Worm (Caenorhabditis elegans) whole organism, midembryonic: ENCODE measurements around the gene skpo-2.
A peak's percentile ranks its signal among the peaks of the same experiment; 100 is the strongest.
"Not testable (repeated sequence)": the region's sequence is repeated elsewhere in the genome, so short reads cannot be mapped to it uniquely, and the experiment has no call there.

Experiments
- T22C8.4 ChIP-seq: fragments of 200-800 bp; sonication (Bioruptor generic); IDR thresholded peaks from 2 replicates; pipeline ENCODE4 v1.3.6; 2022; ENCODE audit warnings: missing genetic modification characterization, missing compliant biosample characterization
- cog-1 ChIP-seq: sonication (generic microtip); optimal IDR thresholded peaks from 2 replicates; lab custom pipeline; 2016; ENCODE audit warnings: missing genetic modification characterization, missing compliant biosample characterization
- flt-1 ChIP-seq: fragments of 200-800 bp; sonication (Bioruptor generic); IDR thresholded peaks from 2 replicates; pipeline ENCODE4 v1.3.6; 2022; ENCODE audit warnings: missing genetic modification characterization, missing compliant biosample characterization
- klf-2 ChIP-seq: fragments of 200-800 bp; sonication (Bioruptor generic); conservative IDR thresholded peaks from 2 replicates; pipeline ENCODE4 v1.3.6; 2022; ENCODE audit warnings: missing genetic modification reagents, missing genetic modification characterization, missing compliant biosample characterization
- med-1 ChIP-seq: sonication (generic microtip); optimal IDR thresholded peaks from 2 replicates; lab custom pipeline; 2017; ENCODE audit warnings: missing genetic modification characterization, mild to moderate bottlenecking, missing compliant biosample characterization, antibody characterized with exemption, missing genetic modification reagents; ENCODE audit not compliant: insufficient read depth
- ref-1 ChIP-seq: fragments of 200-800 bp; sonication (Bioruptor generic); conservative IDR thresholded peaks from 2 replicates; pipeline ENCODE4 v1.3.6; 2022; ENCODE audit warnings: missing genetic modification reagents, missing genetic modification characterization, missing compliant biosample characterization
- tab-1 ChIP-seq: fragments of 200-800 bp; sonication (Bioruptor generic); IDR thresholded peaks from 2 replicates; pipeline ENCODE4 v1.3.6; 2022; ENCODE audit warnings: missing genetic modification characterization, missing compliant biosample characterization
- ztf-23 ChIP-seq: fragments of 200-800 bp; sonication (Bioruptor generic); IDR thresholded peaks from 2 replicates; pipeline ENCODE4 v1.3.6; 2022; ENCODE audit warnings: missing genetic modification reagents, missing genetic modification characterization, missing compliant biosample characterization
- ztf-29 ChIP-seq: fragments of 200-800 bp; sonication (Bioruptor generic); IDR thresholded peaks from 2 replicates; pipeline ENCODE4 v1.3.6; 2022; ENCODE audit warnings: missing genetic modification reagents, missing genetic modification characterization, missing compliant biosample characterization

The skpo-2 gene

DNA sequence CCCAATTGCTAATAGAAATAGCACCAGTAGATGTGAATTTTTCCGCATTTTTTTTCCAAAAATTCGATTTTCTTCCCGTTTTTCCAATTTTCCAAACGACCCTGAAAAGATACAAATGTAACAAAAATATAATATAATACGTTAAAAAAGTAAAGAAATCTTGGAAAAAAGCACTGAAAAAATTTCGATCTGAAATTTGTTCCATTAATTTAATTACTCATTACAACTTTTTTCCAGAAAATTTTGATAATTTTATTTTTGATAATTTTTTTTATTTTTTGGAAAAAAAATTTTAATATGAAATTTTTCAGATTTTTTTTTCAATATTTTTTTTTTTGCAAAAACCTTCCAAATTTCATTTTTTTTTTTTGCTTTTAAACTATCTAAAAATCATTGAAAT is at the start of gene skpo-2:
Gene skpo-2 (minus strand): TSS at position 101 of the 400 bp plus-strand sequence.
- no peak for TF ChIP-seq klf-2 (GFP tag; lab: Robert Waterston, UW)

DNA sequence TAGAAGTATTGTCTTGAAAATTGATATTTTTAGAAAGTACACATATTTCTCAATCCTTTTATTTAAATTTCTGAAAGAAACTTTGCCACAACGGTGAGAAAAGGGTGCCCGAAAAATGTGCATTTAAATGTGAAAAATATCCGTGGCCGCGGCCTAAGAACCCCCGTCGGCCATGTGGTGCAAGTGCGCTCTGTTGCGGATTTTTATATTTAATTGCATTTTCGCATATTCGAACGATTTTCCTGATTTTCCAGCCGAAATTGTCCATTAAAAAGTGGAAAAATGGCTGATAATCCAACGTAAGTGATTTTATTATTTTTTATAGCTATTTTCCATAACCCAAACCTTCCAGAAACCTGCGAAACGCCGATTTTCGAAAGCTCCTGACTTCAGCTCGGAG is 45.9 kb upstream of the skpo-2 start, which contains the start of gene smu-2:
Gene smu-2 (plus strand): TSS at position 178 of the 400 bp plus-strand sequence.
- no peak for TF ChIP-seq ref-1
- TF ChIP-seq med-1: no peak
- TF ChIP-seq ztf-29 (GFP tag; lab: Robert Waterston, UW): no peak
- TF ChIP-seq cog-1 (tag; lab: Kevin White, UChicago): peak; percentile 39
- 0 out of 2 replicates have a peak, but pooled peaks have one; percentile 45 for TF ChIP-seq klf-2 (GFP tag; lab: Robert Waterston, UW)
- TF ChIP-seq flt-1: peak; percentile 67; the same call in 1 of the 2 replicates
- peak; percentile 74 for TF ChIP-seq ztf-23

DNA sequence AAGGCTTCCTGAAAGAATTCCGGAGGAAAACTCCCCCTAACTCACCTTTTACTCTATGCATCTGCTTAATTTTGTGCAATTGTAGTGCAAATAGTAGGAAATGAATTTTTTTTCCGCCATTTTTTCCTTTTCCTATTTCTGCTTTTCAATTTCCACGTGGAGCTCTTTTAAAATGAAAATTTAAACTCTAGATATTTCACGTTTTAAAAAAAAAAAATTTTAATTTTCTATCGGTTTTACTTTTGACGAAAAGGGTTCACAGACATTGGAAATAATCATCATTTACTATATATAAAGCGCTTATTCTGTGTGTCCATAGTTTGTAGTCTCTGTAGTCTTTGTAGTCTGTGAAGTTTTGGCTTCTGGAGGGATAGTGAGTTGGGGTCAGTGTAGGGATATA is 45.3 kb upstream of the skpo-2 start, which contains the start of gene Y49F6B.8:
Gene Y49F6B.8 (minus strand): TSS at position 101 of the 400 bp plus-strand sequence.
- TF ChIP-seq ref-1 (no peak), klf-2 (GFP tag; lab: Robert Waterston, UW) (no peak)

DNA sequence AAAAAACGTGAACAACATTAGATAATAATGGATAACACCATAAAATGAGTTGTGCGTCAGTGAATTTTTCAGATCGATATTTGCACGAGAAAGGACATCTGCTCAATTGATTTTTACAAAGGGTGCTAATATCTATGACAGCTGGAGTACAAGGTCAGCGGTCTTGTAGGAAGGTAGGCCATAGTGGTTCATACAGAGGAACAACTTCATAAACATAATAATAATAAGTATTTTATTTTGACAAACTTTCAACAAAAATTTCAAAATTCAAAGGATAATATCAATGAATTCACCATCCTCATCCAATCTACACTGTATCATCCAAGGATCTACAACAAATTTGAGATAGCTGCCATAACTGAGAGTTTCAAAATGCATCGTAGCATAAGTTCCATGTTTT is 40.9 kb upstream of the skpo-2 start, which contains the start of gene fbxb-104:
Gene fbxb-104 (minus strand): TSS at position 101 of the 400 bp plus-strand sequence.
- TF ChIP-seq ztf-23 (no peak), cog-1 (tag; lab: Kevin White, UChicago) (no peak), med-1 (no peak), flt-1 (no peak), ref-1 (no peak), klf-2 (GFP tag; lab: Robert Waterston, UW) (no peak), T22C8.4 (GFP tag; lab: Robert Waterston, UW) (no peak), ztf-29 (GFP tag; lab: Robert Waterston, UW) (no peak), tab-1 (no peak)

DNA sequence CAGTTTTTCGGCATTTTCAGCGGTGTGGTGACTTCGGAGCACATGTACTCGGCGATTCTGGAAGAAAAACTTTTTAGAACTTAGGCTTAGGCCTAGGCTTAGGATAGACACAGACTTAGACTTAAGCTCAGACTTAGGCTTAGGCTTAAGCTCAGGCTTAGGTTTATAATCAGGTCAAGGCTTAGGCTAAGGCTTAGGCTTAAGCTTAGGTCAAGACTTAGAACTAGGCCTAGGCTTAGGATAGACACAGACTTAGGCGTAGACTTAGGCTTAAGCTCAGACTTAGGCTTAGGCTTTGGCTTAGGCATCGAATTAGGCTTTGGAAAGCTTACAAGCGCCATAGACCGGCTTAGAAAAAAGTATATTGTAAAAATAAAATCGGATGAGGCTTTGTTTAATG is 40.2 kb upstream of the skpo-2 start:
- no peak for TF ChIP-seq cog-1 (tag; lab: Kevin White, UChicago)
- no peak for TF ChIP-seq flt-1
- 0 out of 2 replicates have a peak, but pooled peaks have one; percentile 13 for TF ChIP-seq ztf-29 (GFP tag; lab: Robert Waterston, UW)
- no peak for TF ChIP-seq T22C8.4 (GFP tag; lab: Robert Waterston, UW)
- no peak for TF ChIP-seq ztf-23

DNA sequence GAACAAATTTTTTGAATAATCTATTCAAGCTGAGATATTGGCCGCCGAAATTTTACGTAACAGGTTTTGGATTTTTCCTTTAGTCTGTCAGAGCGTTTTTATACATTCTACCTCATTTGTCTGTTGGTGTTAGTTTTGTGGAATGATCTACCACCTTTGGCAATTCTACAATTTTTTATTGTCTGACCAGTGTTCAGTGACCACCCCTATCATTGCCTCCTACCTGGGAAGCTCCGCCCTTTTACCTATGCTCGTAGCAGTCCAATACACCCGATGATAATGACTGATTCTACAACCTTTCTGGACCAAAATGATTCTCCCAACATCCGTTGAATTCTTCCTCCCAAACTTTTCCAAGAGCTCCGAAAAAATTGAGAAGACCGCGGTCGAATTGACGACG is 37.4 kb upstream of the skpo-2 start, which contains the start of gene sdz-32:
Gene sdz-32 (plus strand): TSS at position 301 of the 400 bp plus-strand sequence.
- TF ChIP-seq cog-1 (tag; lab: Kevin White, UChicago) (no peak), med-1 (no peak), klf-2 (GFP tag; lab: Robert Waterston, UW) (no peak), ztf-23 (no peak), T22C8.4 (GFP tag; lab: Robert Waterston, UW) (no peak), flt-1 (no peak), ref-1 (no peak), tab-1 (no peak), ztf-29 (GFP tag; lab: Robert Waterston, UW) (no peak)

DNA sequence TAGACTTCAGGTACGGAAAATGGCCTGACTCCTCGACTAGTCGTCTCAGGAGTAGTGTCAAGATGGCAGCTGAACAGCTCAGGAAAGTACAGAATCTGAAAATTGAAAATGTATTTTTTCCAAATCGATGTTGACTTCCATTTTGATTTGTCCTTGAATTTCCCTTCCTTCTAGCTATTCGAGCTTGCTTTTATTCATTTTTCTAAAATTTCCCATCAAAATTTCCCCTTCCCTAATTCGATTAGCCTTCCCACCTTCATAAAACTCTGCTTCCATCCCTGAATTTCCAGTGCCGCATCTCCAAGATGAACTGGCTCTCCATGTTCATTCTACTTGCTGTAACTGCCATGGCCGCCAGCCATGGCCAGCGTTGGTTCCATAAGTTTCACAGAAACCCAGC is 36.5 kb upstream of the skpo-2 start, which contains the start of gene Y49F6B.6:
Gene Y49F6B.6 (plus strand): TSS at position 301 of the 400 bp plus-strand sequence.
- TF ChIP-seq flt-1 (no peak), tab-1 (no peak), klf-2 (GFP tag; lab: Robert Waterston, UW) (no peak), cog-1 (tag; lab: Kevin White, UChicago) (no peak), ztf-29 (GFP tag; lab: Robert Waterston, UW) (no peak), med-1 (no peak), ref-1 (no peak), T22C8.4 (GFP tag; lab: Robert Waterston, UW) (no peak), ztf-23 (no peak)

DNA sequence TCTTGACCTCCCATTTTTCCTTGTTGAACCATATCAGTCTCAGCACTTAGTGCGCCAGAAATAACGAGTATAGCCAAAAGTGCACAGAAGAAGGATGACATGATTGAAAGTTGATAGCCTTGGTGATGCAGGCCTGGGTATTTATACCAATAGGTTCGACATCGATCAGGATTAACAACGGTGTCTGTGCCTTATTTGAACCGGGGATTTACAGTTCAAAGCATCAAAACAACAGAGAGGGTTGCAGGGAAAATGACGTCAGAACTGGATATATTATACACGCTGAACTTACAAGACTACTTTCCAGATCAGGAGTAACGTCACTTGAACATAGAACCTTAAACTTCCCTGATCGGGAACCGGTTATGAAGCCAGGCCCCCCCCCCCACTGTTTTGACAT is 36.0 kb upstream of the skpo-2 start, which contains the start of gene Y49F6B.12:
Gene Y49F6B.12 (minus strand): TSS at position 101 of the 400 bp plus-strand sequence.
- TF ChIP-seq cog-1 (tag; lab: Kevin White, UChicago) (no peak), med-1 (no peak), T22C8.4 (GFP tag; lab: Robert Waterston, UW) (no peak), klf-2 (GFP tag; lab: Robert Waterston, UW) (no peak)

DNA sequence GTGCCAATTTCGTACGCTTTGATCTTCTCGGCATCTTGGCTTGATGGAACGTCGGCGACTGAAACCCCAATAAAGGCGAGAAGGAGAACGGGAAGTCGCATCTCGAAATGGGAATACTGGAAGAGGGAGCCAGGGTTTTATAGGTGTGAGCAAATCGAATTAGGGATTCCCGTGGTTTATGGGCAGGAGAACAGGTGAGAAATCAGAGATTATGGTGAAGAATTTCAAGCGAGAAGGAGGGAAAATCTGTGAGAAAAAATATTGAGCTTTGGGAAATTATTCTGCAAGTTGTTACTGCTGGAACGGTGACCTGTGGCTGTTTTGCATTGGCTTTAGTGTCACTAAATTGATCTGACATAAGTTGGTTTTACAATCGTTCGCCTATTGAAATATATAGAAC is 35.3 kb upstream of the skpo-2 start, which contains the start of gene Y49F6B.13:
Gene Y49F6B.13 (minus strand): TSS at position 101 of the 400 bp plus-strand sequence.
- TF ChIP-seq cog-1 (tag; lab: Kevin White, UChicago) (no peak), ref-1 (no peak), flt-1 (no peak), klf-2 (GFP tag; lab: Robert Waterston, UW) (no peak), tab-1 (no peak), T22C8.4 (GFP tag; lab: Robert Waterston, UW) (no peak), ztf-23 (no peak), med-1 (no peak), ztf-29 (GFP tag; lab: Robert Waterston, UW) (no peak)

DNA sequence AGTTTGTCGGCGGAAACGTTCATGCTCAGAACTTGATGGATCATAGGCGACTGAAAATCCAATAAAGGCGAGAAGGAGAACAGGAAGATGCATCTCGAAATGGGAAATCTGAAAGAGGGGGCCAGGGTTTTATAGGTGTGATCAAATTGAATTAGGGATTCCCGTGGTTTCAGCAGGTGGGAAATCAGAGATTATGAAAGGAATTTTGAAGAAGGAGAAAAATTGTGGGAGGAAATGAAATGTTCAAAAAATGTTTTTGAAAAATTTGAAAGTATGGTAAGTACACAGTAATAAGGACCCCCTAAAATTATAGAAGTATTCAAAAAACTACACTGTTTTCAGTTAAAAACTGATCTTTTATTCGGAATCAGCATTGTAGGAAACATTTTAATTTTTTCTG is 34.2 kb upstream of the skpo-2 start, which contains the start of gene Y49F6B.20:
Gene Y49F6B.20 (minus strand): TSS at position 101 of the 400 bp plus-strand sequence.
- TF ChIP-seq T22C8.4 (GFP tag; lab: Robert Waterston, UW) (no peak), ref-1 (no peak), flt-1 (no peak)

DNA sequence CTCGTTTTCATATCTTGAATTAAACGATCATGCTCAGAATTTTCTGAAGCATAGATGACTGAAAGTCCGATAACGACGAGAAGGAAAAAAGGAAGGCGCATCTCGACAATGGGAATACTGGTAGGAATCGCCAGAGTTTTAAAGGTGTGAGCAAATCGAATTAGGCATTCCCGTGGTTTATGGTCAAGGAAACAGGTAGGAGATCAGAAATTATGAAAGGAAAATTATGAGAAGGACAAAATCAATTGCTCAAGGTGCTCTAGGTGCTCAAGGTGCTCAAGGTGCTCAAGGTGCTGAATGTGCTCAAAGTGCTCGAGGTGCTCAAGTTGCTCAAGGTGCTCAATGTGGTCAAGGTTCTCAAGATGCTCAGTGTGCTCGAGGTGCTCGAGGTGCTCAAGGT is 28.3 kb upstream of the skpo-2 start, which contains the start of gene C16C8.10:
Gene C16C8.10 (minus strand): TSS at position 101 of the 400 bp plus-strand sequence.
- TF ChIP-seq T22C8.4 (GFP tag; lab: Robert Waterston, UW); ztf-23; tab-1: not testable (repeated sequence)
